Worm (Caenorhabditis elegans) whole organism, late embryonic: ENCODE results near the gene Y51B9A.6.

Source experiments
- K09A11.1 ChIP-seq: sonication (generic microtip); optimal IDR thresholded peaks from 2 replicates; lab custom pipeline; 2017; ENCODE audit warnings: antibody characterized with exemption, mild to moderate bottlenecking, missing genetic modification characterization, missing compliant biosample characterization; ENCODE audit not compliant: insufficient read depth
- T23F11.4 ChIP-seq: fragments of 200-800 bp; sonication (Bioruptor generic); optimal IDR thresholded peaks from 2 replicates; lab custom pipeline; 2018; ENCODE audit warnings: mild to moderate bottlenecking, missing genetic modification characterization, missing compliant biosample characterization
- ahr-1 ChIP-seq: sonication (generic microtip); optimal IDR thresholded peaks from 2 replicates; lab custom pipeline; 2016; ENCODE audit warnings: missing genetic modification characterization, missing compliant biosample characterization
- ama-1 ChIP-seq: fragments of 150-350 bp; optimal IDR thresholded peaks from 2 replicates; lab custom pipeline; 2014
- ceh-19 ChIP-seq: fragments of 200-800 bp; sonication (Bioruptor generic); optimal IDR thresholded peaks from 2 replicates; lab custom pipeline; 2018; ENCODE audit warnings: mild to moderate bottlenecking, missing genetic modification characterization, missing compliant biosample characterization
- ceh-2 ChIP-seq: sonication (generic microtip); optimal IDR thresholded peaks from 2 replicates; lab custom pipeline; 2016; ENCODE audit warnings: missing genotype, missing genetic modification characterization, missing compliant biosample characterization
- ceh-22 ChIP-seq: sonication (generic microtip); optimal IDR thresholded peaks from 2 replicates; lab custom pipeline; 2017; ENCODE audit warnings: missing biosample characterization, missing genetic modification characterization
- ceh-45 ChIP-seq: fragments of 200-800 bp; sonication (Bioruptor generic); IDR thresholded peaks from 2 replicates; pipeline ENCODE4 v1.3.6; 2022; ENCODE audit warnings: missing genetic modification reagents, missing genetic modification characterization, missing compliant biosample characterization
- ceh-48 ChIP-seq: sonication (generic microtip); optimal IDR thresholded peaks from 2 replicates; lab custom pipeline; 2016; ENCODE audit warnings: missing genetic modification characterization, inconsistent platforms, missing compliant biosample characterization
- ceh-6 ChIP-seq: fragments of 200-800 bp; sonication (Bioruptor generic); optimal IDR thresholded peaks from 2 replicates; lab custom pipeline; 2018; ENCODE audit warnings: mild to moderate bottlenecking, missing genetic modification characterization, missing compliant biosample characterization
- ceh-9 ChIP-seq: sonication (generic microtip); optimal IDR thresholded peaks from 2 replicates; lab custom pipeline; 2016; ENCODE audit warnings: mild to moderate bottlenecking, missing genetic modification characterization, inconsistent platforms, missing compliant biosample characterization
- dmd-4 ChIP-seq: sonication (generic microtip); optimal IDR thresholded peaks from 2 replicates; lab custom pipeline; 2016; ENCODE audit warnings: borderline replicate concordance, missing genetic modification characterization, missing compliant biosample characterization
- dve-1 ChIP-seq: sonication (generic microtip); optimal IDR thresholded peaks from 2 replicates; lab custom pipeline; 2017; ENCODE audit warnings: antibody characterized with exemption, mild to moderate bottlenecking, missing genetic modification characterization, missing compliant biosample characterization
- elt-2 ChIP-seq: sonication (generic microtip); optimal IDR thresholded peaks from 2 replicates; lab custom pipeline; 2016; ENCODE audit warnings: missing genetic modification reagents, missing genetic modification characterization, missing compliant biosample characterization
- ets-4 ChIP-seq: sonication (generic microtip); optimal IDR thresholded peaks from 2 replicates; lab custom pipeline; 2016; ENCODE audit warnings: missing genetic modification characterization, missing compliant biosample characterization
- eyg-1 ChIP-seq: sonication (generic microtip); optimal IDR thresholded peaks from 2 replicates; lab custom pipeline; 2016; ENCODE audit warnings: missing genotype, missing genetic modification characterization, missing compliant biosample characterization
- fkh-10 ChIP-seq: fragments of 150-350 bp; optimal IDR thresholded peaks from 2 replicates; lab custom pipeline; 2014; ENCODE audit warnings: missing biosample characterization, missing genetic modification reagents, missing genetic modification characterization
- gmeb-2 ChIP-seq: sonication (generic microtip); optimal IDR thresholded peaks from 2 replicates; lab custom pipeline; 2016; ENCODE audit warnings: missing genetic modification characterization, inconsistent platforms, missing compliant biosample characterization
- hlh-13 ChIP-seq: fragments of 200-800 bp; sonication (Bioruptor generic); optimal IDR thresholded peaks from 2 replicates; lab custom pipeline; 2018; ENCODE audit warnings: mild to moderate bottlenecking, missing genetic modification characterization, missing compliant biosample characterization
- hlh-15 ChIP-seq: sonication (generic microtip); optimal IDR thresholded peaks from 2 replicates; lab custom pipeline; 2016; ENCODE audit warnings: missing genetic modification characterization, missing compliant biosample characterization
- hlh-30 ChIP-seq: sonication (generic microtip); optimal IDR thresholded peaks from 2 replicates; lab custom pipeline; 2017; ENCODE audit warnings: antibody characterized with exemption, missing genetic modification characterization, missing compliant biosample characterization; ENCODE audit not compliant: insufficient read depth
- hlh-6 ChIP-seq: sonication (generic microtip); optimal IDR thresholded peaks from 2 replicates; lab custom pipeline; 2016; ENCODE audit warnings: missing genotype, missing genetic modification characterization, missing compliant biosample characterization
- hlh-8 ChIP-seq: sonication (generic microtip); optimal IDR thresholded peaks from 2 replicates; lab custom pipeline; 2016; ENCODE audit warnings: missing genotype, missing genetic modification characterization, missing compliant biosample characterization
- lin-11 ChIP-seq: fragments of 200-800 bp; sonication (Bioruptor generic); optimal IDR thresholded peaks from 2 replicates; lab custom pipeline; 2018; ENCODE audit warnings: mild to moderate bottlenecking, missing genetic modification characterization, missing compliant biosample characterization
- madf-2 ChIP-seq: sonication (generic microtip); optimal IDR thresholded peaks from 2 replicates; lab custom pipeline; 2017; ENCODE audit warnings: missing genetic modification characterization, missing compliant biosample characterization
- mec-3 ChIP-seq: sonication (generic microtip); optimal IDR thresholded peaks from 2 replicates; lab custom pipeline; 2016; ENCODE audit warnings: borderline replicate concordance, missing genetic modification characterization, missing compliant biosample characterization
- nfya-1 ChIP-seq: sonication (generic microtip); optimal IDR thresholded peaks from 2 replicates; lab custom pipeline; 2017; ENCODE audit warnings: missing genetic modification characterization, mild to moderate bottlenecking, missing compliant biosample characterization, antibody characterized with exemption, moderate library complexity
- nhr-11 ChIP-seq: fragments of 150-350 bp; optimal IDR thresholded peaks from 2 replicates; lab custom pipeline; 2014; ENCODE audit warnings: missing biosample characterization, missing genetic modification characterization
- npax-4 ChIP-seq: sonication (generic microtip); optimal IDR thresholded peaks from 2 replicates; lab custom pipeline; 2016; ENCODE audit warnings: missing genetic modification characterization, missing compliant biosample characterization
- pat-9 ChIP-seq: fragments of 200-800 bp; sonication (Bioruptor generic); optimal IDR thresholded peaks from 2 replicates; lab custom pipeline; 2018; ENCODE audit warnings: mild to moderate bottlenecking, missing genetic modification characterization, moderate library complexity, missing compliant biosample characterization
- pax-1 ChIP-seq: fragments of 150-350 bp; optimal IDR thresholded peaks from 2 replicates; lab custom pipeline; 2014; ENCODE audit warnings: missing biosample characterization, missing genetic modification characterization
- pqm-1 ChIP-seq: sonication (generic microtip); optimal IDR thresholded peaks from 2 replicates; lab custom pipeline; 2016; ENCODE audit warnings: missing genetic modification characterization, missing compliant biosample characterization
- pros-1 ChIP-seq: fragments of 150-350 bp; optimal IDR thresholded peaks from 2 replicates; lab custom pipeline; 2014; ENCODE audit warnings: missing biosample characterization, missing genetic modification reagents, missing genetic modification characterization
- ref-2 ChIP-seq: sonication (generic microtip); optimal IDR thresholded peaks from 2 replicates; lab custom pipeline; 2016; ENCODE audit warnings: missing genetic modification characterization, missing compliant biosample characterization
- sox-4 ChIP-seq: sonication (generic microtip); optimal IDR thresholded peaks from 2 replicates; lab custom pipeline; 2017; ENCODE audit warnings: mild to moderate bottlenecking, missing genetic modification characterization, inconsistent platforms, missing compliant biosample characterization
- tbx-7 ChIP-seq: sonication (generic microtip); optimal IDR thresholded peaks from 2 replicates; lab custom pipeline; 2016; ENCODE audit warnings: missing genotype, missing genetic modification characterization, missing compliant biosample characterization
- unc-3 ChIP-seq, 2 experiments: fragments of 200-800 bp in 1 of 2; sonication (Bioruptor generic) in 1 of 2; sonication (generic microtip) in 1 of 2; conservative IDR thresholded peaks in 1 of 2; optimal IDR thresholded peaks in 1 of 2; 2 replicates each; pipeline versions ENCODE4 v1.3.6 to Lab custom; 2016 to 2022; ENCODE audit warnings: missing compliant biosample characterization in 2 of 2, missing genetic modification characterization in 2 of 2, missing genetic modification reagents in 1 of 2
- unc-42 ChIP-seq: sonication (generic microtip); optimal IDR thresholded peaks from 2 replicates; lab custom pipeline; 2016; ENCODE audit warnings: missing genotype, missing genetic modification characterization, missing compliant biosample characterization
- unc-86 ChIP-seq: sonication (generic microtip); optimal IDR thresholded peaks from 2 replicates; lab custom pipeline; 2016; ENCODE audit warnings: missing genetic modification characterization, missing compliant biosample characterization
- ztf-16 ChIP-seq: sonication (generic microtip); optimal IDR thresholded peaks from 2 replicates; lab custom pipeline; 2017; ENCODE audit warnings: missing genetic modification characterization, missing compliant biosample characterization

Y51B9A.6 gene

ce11 chrII:9392724-9393123 lies 10.3 kb downstream of the Y51B9A.6 start, which contains the start of gene lido-17:
TSS of gene lido-17 (minus strand) at chrII:9392824.
- no peak for TF ChIP-seq lin-11
- TF ChIP-seq T23F11.4 (GFP tag; lab: Kevin White, UChicago), result no peak
- no peak for TF ChIP-seq ets-4 (tag; lab: Kevin White, UChicago)
- TF ChIP-seq nfya-1 (tag; lab: Kevin White, UChicago), result no peak

- no peak for TF ChIP-seq ets-4 (tag; lab: Kevin White, UChicago)
- no peak for TF ChIP-seq ref-2 (tag; lab: Kevin White, UChicago)
- no peak for TF ChIP-seq unc-42
- TF ChIP-seq T23F11.4 (GFP tag; lab: Kevin White, UChicago), result no peak
- TF ChIP-seq pax-1 (tag; lab: Kevin White, UChicago), result no peak
- TF ChIP-seq ceh-19 (GFP tag; lab: Kevin White, UChicago), result no peak
- TF ChIP-seq dmd-4, result no peak
- no peak for TF ChIP-seq hlh-13 (GFP tag; lab: Kevin White, UChicago)
- TF ChIP-seq ceh-22, result no peak
- no peak for TF ChIP-seq ceh-45 (GFP tag; lab: Robert Waterston, UW)
- no peak for TF ChIP-seq elt-2
- TF ChIP-seq ceh-6 (GFP tag; lab: Kevin White, UChicago), result no peak
- TF ChIP-seq eyg-1 (tag; lab: Kevin White, UChicago), result no peak
- TF ChIP-seq pat-9 (tag; lab: Kevin White, UChicago), result no peak
- no peak for TF ChIP-seq mec-3
- TF ChIP-seq nhr-11, result no peak
These were observed 17.7 kb downstream of the Y51B9A.6 start, which contains the start of gene C06C3.7 for ce11 chrII:9385241-9385640. TSS of gene C06C3.7 (plus strand) at chrII:9385541.

ce11 chrII:9379796-9380195 lies 23.2 kb downstream of the Y51B9A.6 start, which contains the start of gene srh-48:
TSS of gene srh-48 (plus strand) at chrII:9380096.
- TF ChIP-seq ztf-16 (no peak), hlh-8 (no peak), hlh-30 (tag; lab: Kevin White, UChicago) (no peak), lin-11 (no peak), npax-4 (tag; lab: Kevin White, UChicago) (no peak), unc-3 (GFP tag; conservative IDR thresholded peaks at IDR 0.05; lab: Robert Waterston, UW) (no peak), unc-3 (tag; optimal IDR thresholded peaks at IDR 0.05; lab: Kevin White, UChicago) (no peak), dve-1 (tag; lab: Kevin White, UChicago) (no peak), tbx-7 (tag; lab: Kevin White, UChicago) (no peak), ceh-2 (tag; lab: Kevin White, UChicago) (no peak), nhr-11 (no peak), ceh-22 (no peak), madf-2 (tag; lab: Kevin White, UChicago) (no peak), ceh-6 (GFP tag; lab: Kevin White, UChicago) (no peak), ceh-9 (tag; lab: Kevin White, UChicago) (no peak), hlh-15 (no peak), ceh-45 (GFP tag; lab: Robert Waterston, UW) (no peak), ahr-1 (tag; lab: Kevin White, UChicago) (no peak), unc-86 (no peak), unc-42 (no peak)

- TF ChIP-seq mec-3 (no peak), fkh-10 (no peak), pros-1 (tag; lab: Kevin White, UChicago) (no peak), hlh-6 (no peak), ceh-6 (GFP tag; lab: Kevin White, UChicago) (no peak), gmeb-2 (no peak), ceh-22 (no peak), ceh-48 (tag; lab: Kevin White, UChicago) (no peak), nhr-11 (no peak), K09A11.1 (tag; lab: Kevin White, UChicago) (no peak), pqm-1 (tag; lab: Kevin White, UChicago) (no peak), sox-4 (tag; lab: Kevin White, UChicago) (no peak), eyg-1 (tag; lab: Kevin White, UChicago) (no peak), ama-1 (lab: Kevin White, UChicago) (no peak)
These were observed 24.8 kb downstream of the Y51B9A.6 start for ce11 chrII:9378174-9378573.
